Worm (Caenorhabditis elegans) whole organism, L1 larva: ENCODE results near the gene E02C12.10.
A peak's percentile ranks its signal among the peaks of the same experiment; 100 is the strongest.

Source experiments
- aha-1 ChIP-seq: fragments of 150-350 bp; optimal IDR thresholded peaks from 2 replicates; lab custom pipeline; 2014; ENCODE audit warnings: missing biosample characterization, missing genetic modification characterization
- aly-2 ChIP-seq: fragments of 150-350 bp; optimal IDR thresholded peaks from 2 replicates; lab custom pipeline; 2014; ENCODE audit warnings: missing biosample characterization, missing genetic modification characterization
- blmp-1 ChIP-seq: fragments of 150-350 bp; optimal IDR thresholded peaks from 2 replicates; lab custom pipeline; 2014; ENCODE audit warnings: missing biosample characterization, missing genetic modification characterization
- ceh-63 ChIP-seq: fragments of 200-800 bp; sonication (Bioruptor generic); optimal IDR thresholded peaks from 2 replicates; lab custom pipeline; 2018; ENCODE audit warnings: mild to moderate bottlenecking, missing genetic modification characterization, missing compliant biosample characterization
- ceh-82 ChIP-seq, 3 experiments: fragments of 150-350 bp in 1 of 3; sonication (generic microtip) in 2 of 3; optimal IDR thresholded peaks; 2 replicates each; lab custom pipeline; 2014 to 2017; ENCODE audit warnings: missing biosample characterization in 3 of 3, missing genetic modification characterization in 3 of 3
- ces-1 ChIP-seq: fragments of 150-350 bp; optimal IDR thresholded peaks from 2 replicates; lab custom pipeline; 2014; ENCODE audit warnings: missing biosample characterization, missing genetic modification reagents, missing genetic modification characterization
- dpl-1 ChIP-seq, 3 experiments: fragments of 150-350 bp in 2 of 3; sonication (generic microtip) in 1 of 3; optimal IDR thresholded peaks; 2 replicates each; lab custom pipeline; 2014 to 2017; ENCODE audit warnings: missing biosample characterization in 3 of 3, missing genetic modification characterization in 3 of 3, missing genetic modification reagents in 3 of 3
- dsc-1 ChIP-seq: sonication (generic microtip); optimal IDR thresholded peaks from 2 replicates; lab custom pipeline; 2016; ENCODE audit warnings: mild to moderate bottlenecking, missing genetic modification characterization, missing compliant biosample characterization
- efl-1 ChIP-seq, 4 experiments: fragments of 150-350 bp; optimal IDR thresholded peaks in 3 of 4; peaks in 1 of 4; 1 replicate in 1 of 4; 2 replicates in 3 of 4; lab custom pipeline; 2014; ENCODE audit warnings: missing biosample characterization in 2 of 4, missing genetic modification characterization in 2 of 4, missing genetic modification reagents in 2 of 4
- egl-13 ChIP-seq: sonication (generic microtip); optimal IDR thresholded peaks from 2 replicates; lab custom pipeline; 2016; ENCODE audit warnings: missing genotype, missing genetic modification reagents, missing genetic modification characterization, missing compliant biosample characterization
- elt-3 ChIP-seq, 6 experiments: fragments of 150-350 bp in 1 of 6; sonication (generic microtip); optimal IDR thresholded peaks; 2 replicates each; lab custom pipeline; 2017 to 2018; ENCODE audit warnings: missing biosample characterization in 6 of 6, missing genetic modification characterization in 6 of 6, inconsistent platforms in 1 of 6
- fkh-8 ChIP-seq: sonication (generic microtip); optimal IDR thresholded peaks from 2 replicates; lab custom pipeline; 2016; ENCODE audit warnings: mild to moderate bottlenecking, missing genetic modification characterization, missing compliant biosample characterization
- hlh-4 ChIP-seq: sonication (generic microtip); optimal IDR thresholded peaks from 2 replicates; lab custom pipeline; 2016; ENCODE audit warnings: mild to moderate bottlenecking, missing genetic modification characterization, missing compliant biosample characterization
- irx-1 ChIP-seq: sonication (generic microtip); optimal IDR thresholded peaks from 2 replicates; lab custom pipeline; 2016; ENCODE audit warnings: missing genetic modification characterization, missing compliant biosample characterization
- isw-1 ChIP-seq: fragments of 200-800 bp; sonication (Bioruptor generic); IDR thresholded peaks from 2 replicates; pipeline ENCODE4 v1.3.6; 2022; ENCODE audit warnings: missing genetic modification characterization, missing compliant biosample characterization
- jun-1 ChIP-seq: fragments of 150-350 bp; optimal IDR thresholded peaks from 2 replicates; lab custom pipeline; 2014; ENCODE audit warnings: missing biosample characterization, missing genetic modification reagents, missing genetic modification characterization
- lin-14 ChIP-seq: fragments of 200-800 bp; sonication (Bioruptor generic); optimal IDR thresholded peaks from 2 replicates; lab custom pipeline; 2018; ENCODE audit warnings: mild to moderate bottlenecking, missing genetic modification characterization, moderate library complexity, missing compliant biosample characterization
- lin-15B ChIP-seq: fragments of 150-350 bp; sonication (generic microtip); optimal IDR thresholded peaks from 3 replicates; lab custom pipeline; 2014; ENCODE audit warnings: missing biosample characterization, missing genetic modification characterization
- lin-39 ChIP-seq: fragments of 150-350 bp; optimal IDR thresholded peaks from 2 replicates; lab custom pipeline; 2014; ENCODE audit warnings: missing biosample characterization, missing genetic modification reagents, missing genetic modification characterization
- lsy-2 ChIP-seq, 2 experiments: fragments of 150-350 bp; optimal IDR thresholded peaks; 2 replicates each; lab custom pipeline; 2014; ENCODE audit warnings: missing biosample characterization in 2 of 2, missing genetic modification characterization in 2 of 2
- mef-2 ChIP-seq: fragments of 150-350 bp; optimal IDR thresholded peaks from 2 replicates; lab custom pipeline; 2014; ENCODE audit warnings: missing biosample characterization, missing genetic modification characterization
- nhr-11 ChIP-seq: fragments of 150-350 bp; optimal IDR thresholded peaks from 2 replicates; lab custom pipeline; 2014; ENCODE audit warnings: missing biosample characterization, missing genetic modification characterization
- nhr-20 ChIP-seq: sonication (generic microtip); optimal IDR thresholded peaks from 2 replicates; lab custom pipeline; 2016; ENCODE audit warnings: mild to moderate bottlenecking, missing genetic modification characterization, missing compliant biosample characterization
- nhr-28 ChIP-seq: fragments of 150-350 bp; optimal IDR thresholded peaks from 2 replicates; lab custom pipeline; 2014; ENCODE audit warnings: missing biosample characterization, missing genetic modification characterization
- nhr-76 ChIP-seq: sonication (generic microtip); optimal IDR thresholded peaks from 2 replicates; lab custom pipeline; 2017; ENCODE audit warnings: missing biosample characterization, missing genetic modification characterization
- nhr-84 ChIP-seq: sonication (generic microtip); optimal IDR thresholded peaks from 2 replicates; lab custom pipeline; 2017; ENCODE audit warnings: missing biosample characterization, missing genetic modification characterization
- nhr-85 ChIP-seq: sonication (generic microtip); peaks from one replicate; lab custom pipeline; 2016; ENCODE audit warnings: missing genetic modification characterization, inconsistent platforms, missing compliant biosample characterization
- pax-3 ChIP-seq: fragments of 200-800 bp; sonication (Bioruptor generic); optimal IDR thresholded peaks from 2 replicates; lab custom pipeline; 2018; ENCODE audit warnings: mild to moderate bottlenecking, missing genetic modification characterization, moderate library complexity, missing compliant biosample characterization
- pqm-1 ChIP-seq: sonication (generic microtip); optimal IDR thresholded peaks from 3 replicates; lab custom pipeline; 2017; ENCODE audit warnings: missing biosample characterization, missing genetic modification characterization
- skn-1 ChIP-seq: fragments of 150-350 bp; optimal IDR thresholded peaks from 2 replicates; lab custom pipeline; 2014; ENCODE audit warnings: missing biosample characterization, missing genetic modification characterization
- snpc-4 ChIP-seq: fragments of 150-350 bp; optimal IDR thresholded peaks from 2 replicates; lab custom pipeline; 2014; ENCODE audit warnings: missing biosample characterization, missing genetic modification characterization
- sox-4 ChIP-seq: sonication (generic microtip); optimal IDR thresholded peaks from 2 replicates; lab custom pipeline; 2016; ENCODE audit warnings: missing genetic modification characterization, missing compliant biosample characterization
- unc-62 ChIP-seq: fragments of 150-350 bp; optimal IDR thresholded peaks from 2 replicates; lab custom pipeline; 2014; ENCODE audit warnings: missing biosample characterization, missing genetic modification reagents, missing genetic modification characterization
- unc-98 ChIP-seq: fragments of 200-800 bp; sonication (Bioruptor generic); IDR thresholded peaks from 2 replicates; pipeline ENCODE4 v1.3.6; 2022; ENCODE audit warnings: missing genetic modification characterization, missing compliant biosample characterization
- vab-15 ChIP-seq: sonication (generic microtip); optimal IDR thresholded peaks from 2 replicates; lab custom pipeline; 2017; ENCODE audit warnings: missing genotype, mild to moderate bottlenecking, missing genetic modification characterization, missing compliant biosample characterization
- xbp-1 ChIP-seq: sonication (generic microtip); optimal IDR thresholded peaks from 2 replicates; lab custom pipeline; 2016; ENCODE audit warnings: missing genetic modification characterization, missing compliant biosample characterization
- ztf-4 ChIP-seq: fragments of 150-350 bp; optimal IDR thresholded peaks from 2 replicates; lab custom pipeline; 2014; ENCODE audit warnings: missing biosample characterization, missing genetic modification characterization

The E02C12.10 gene

ce11 chrV:9327691-9328090 is 50.5 kb downstream of the E02C12.10 start (continued):
- TF ChIP-seq ztf-4 (tag; lab: Kevin White, UChicago) (no peak), lin-15B (no peak), xbp-1 (tag; lab: Kevin White, UChicago) (no peak), dsc-1 (no peak), nhr-85 (peak; percentile 71), nhr-84 (tag; lab: Kevin White, UChicago) (no peak), ceh-63 (GFP tag; lab: Kevin White, UChicago) (no peak), dpl-1 (GFP tag; optimal IDR thresholded peaks at IDR 0.05; lab: Kevin White, UChicago) (no peak), lsy-2 (tag; optimal IDR thresholded peaks at IDR 0.05; lab: Kevin White, UChicago) (no peak), unc-98 (GFP tag; lab: Robert Waterston, UW) (no peak), sox-4 (no peak), ceh-82 (tag; optimal IDR thresholded peaks at IDR 0.05; lab: Kevin White, UChicago) (no peak), blmp-1 (peak; percentile 51), fkh-8 (tag; lab: Kevin White, UChicago) (no peak), nhr-28 (tag; lab: Kevin White, UChicago) (no peak), elt-3 (tag; optimal IDR thresholded peaks at IDR 0.05; lab: Kevin White, UChicago) (peak in 3 of 6 experiments; percentile 16 to 40 (median 23)), nhr-11 (tag; lab: Kevin White, UChicago) (no peak), irx-1 (tag; lab: Kevin White, UChicago) (no peak), lin-39 (no peak), lin-14 (peak; percentile 45), efl-1 (optimal IDR thresholded peaks at IDR 0.05; lab: Kevin White, UChicago) (no peak), efl-1 (GFP tag; optimal IDR thresholded peaks at IDR 0.05 in 1 of 2; lab: Kevin White, UChicago) (no peak), pax-3 (tag; lab: Kevin White, UChicago) (no peak), ces-1 (GFP tag; lab: Kevin White, UChicago) (no peak), snpc-4 (tag; lab: Kevin White, UChicago) (no peak), isw-1 (GFP tag; lab: Robert Waterston, UW) (no peak), nhr-20 (tag; lab: Kevin White, UChicago) (peak; percentile 15), aly-2 (tag; lab: Kevin White, UChicago) (no peak), mef-2 (tag; lab: Kevin White, UChicago) (no peak), vab-15 (tag; lab: Kevin White, UChicago) (no peak), pqm-1 (tag; lab: Kevin White, UChicago) (no peak), jun-1 (no peak), unc-62 (no peak)

ce11 chrV:9326903-9327302 is 51.3 kb downstream of the E02C12.10 start:
- TF ChIP-seq egl-13 (tag; lab: Kevin White, UChicago) (no peak), pqm-1 (tag; lab: Kevin White, UChicago) (no peak), ceh-63 (GFP tag; lab: Kevin White, UChicago) (no peak), skn-1 (tag; lab: Kevin White, UChicago) (no peak), isw-1 (GFP tag; lab: Robert Waterston, UW) (no peak), nhr-76 (tag; lab: Kevin White, UChicago) (no peak), hlh-4 (tag; lab: Kevin White, UChicago) (no peak), aha-1 (no peak)
